Worm (Caenorhabditis elegans) whole organism, L4/young adult: ENCODE data around the gene lec-1.

Source experiments
- W03F9.2 ChIP-seq: fragments of 150-350 bp; optimal IDR thresholded peaks from 2 replicates; lab custom pipeline; 2014; ENCODE audit warnings: missing biosample characterization, missing genetic modification characterization
- him-1 ChIP-seq: sonication (generic microtip); optimal IDR thresholded peaks from 2 replicates; lab custom pipeline; 2016; ENCODE audit warnings: missing genotype, missing genetic modification reagents, missing genetic modification characterization, missing compliant biosample characterization

ce11 chrII:13233712-13234111, 38.4 kb downstream of the lec-1 start:
- no peak for TF ChIP-seq W03F9.2
- TF ChIP-seq him-1 (tag; lab: Kevin White, UChicago): no peak
